Fruit fly (Drosophila melanogaster): ENCODE data around the gene CG43229.

CG43229 gene

DNA sequence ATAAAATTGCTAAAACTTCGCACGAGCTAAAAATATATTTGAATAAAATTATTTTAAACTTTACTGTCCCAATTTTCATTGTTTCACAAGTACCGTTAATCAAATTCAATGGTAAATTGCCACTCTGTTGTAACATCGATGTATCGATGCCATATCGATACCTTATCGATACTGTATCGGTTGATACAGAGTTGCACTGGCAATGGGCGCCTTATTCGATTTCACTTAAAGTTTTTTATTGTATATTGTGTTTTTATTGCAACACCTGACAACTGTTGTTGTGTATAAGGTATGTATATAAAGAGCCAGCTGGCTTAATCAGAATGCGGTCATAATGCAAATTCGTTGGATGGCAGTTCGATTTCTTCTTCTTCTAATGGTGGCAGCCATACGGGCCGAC is at the start of gene CG43229:
Gene CG43229, plus strand, starts transcription at position 246 of the 400 bp plus-strand sequence.
- no peak for TF ChIP-seq ttk (optimal IDR thresholded peaks at IDR 0.05)
- TF ChIP-seq insv (optimal IDR thresholded peaks at IDR 0.05), result no peak
- no peak for TF ChIP-seq Myc (optimal IDR thresholded peaks at IDR 0.05)
- TF ChIP-seq Sin3A (optimal IDR thresholded peaks at IDR 0.05), result no peak
- no peak for TF ChIP-seq psq (optimal IDR thresholded peaks at IDR 0.05)
- no peak for TF ChIP-seq h (optimal IDR thresholded peaks at IDR 0.05)

DNA sequence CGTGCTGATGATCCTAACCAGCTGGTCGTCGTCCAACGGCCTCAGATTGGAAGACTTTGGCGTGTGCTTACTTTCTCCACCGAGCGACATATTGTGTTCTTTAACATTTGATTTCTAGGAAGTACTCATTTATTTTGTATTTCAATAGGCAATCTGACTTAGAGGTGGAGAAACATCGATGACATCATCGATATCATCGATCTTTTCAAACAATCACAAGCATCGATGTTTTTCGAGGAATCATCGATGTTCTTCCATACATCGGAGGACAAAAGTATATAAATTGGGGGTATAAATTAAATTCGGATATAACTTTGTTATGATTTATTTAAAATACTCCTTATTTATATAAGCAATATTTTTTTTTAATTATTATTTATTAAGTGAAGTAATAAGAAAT is 48.0 kb upstream of the CG43229 start, which contains the start of gene Swt1:
Gene Swt1, minus strand, starts transcription at position 177 of the 400 bp plus-strand sequence.
- no peak for TF ChIP-seq Myc (optimal IDR thresholded peaks at IDR 0.05)
- no peak for TF ChIP-seq Sin3A (optimal IDR thresholded peaks at IDR 0.05)

DNA sequence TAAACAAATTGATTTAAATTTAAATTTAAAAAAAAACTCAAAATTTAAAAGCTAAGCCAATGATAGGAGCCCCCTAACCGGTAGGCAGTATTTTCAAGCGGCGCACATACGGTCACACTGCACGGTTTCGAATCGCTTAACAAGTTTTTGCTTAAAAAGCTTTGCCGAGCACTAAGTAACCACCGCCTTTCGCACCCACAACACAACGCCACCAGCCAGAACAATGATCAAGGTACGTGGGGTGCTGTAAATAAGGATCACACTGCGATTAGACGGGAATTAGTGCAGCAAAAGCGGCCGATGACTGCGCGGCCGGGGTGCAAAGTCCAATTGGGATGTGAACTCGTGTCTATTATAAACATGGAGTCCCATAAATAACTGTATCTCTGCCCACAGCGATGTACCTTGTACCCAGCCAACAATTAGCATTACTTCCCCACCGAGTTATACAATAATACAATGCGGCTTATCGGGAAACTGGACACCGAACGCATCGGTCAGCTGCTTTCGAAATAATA is 47.1 kb upstream of the CG43229 start, which contains the start of gene scu:
Gene scu, plus strand, starts transcription at position 101 of the 518 bp plus-strand sequence.
- TF ChIP-seq insv (optimal IDR thresholded peaks at IDR 0.05), result no peak
- TF ChIP-seq Sin3A (optimal IDR thresholded peaks at IDR 0.05), result no peak
- TF ChIP-seq ttk (optimal IDR thresholded peaks at IDR 0.05), result no peak
- TF ChIP-seq h (optimal IDR thresholded peaks at IDR 0.05), result no peak
- no peak for TF ChIP-seq Myc (optimal IDR thresholded peaks at IDR 0.05)
- no peak for TF ChIP-seq psq (optimal IDR thresholded peaks at IDR 0.05)

- no peak for TF ChIP-seq Sin3A (optimal IDR thresholded peaks at IDR 0.05)
- peak; percentile 94 for TF ChIP-seq ttk (optimal IDR thresholded peaks at IDR 0.05)
- no peak for TF ChIP-seq insv (optimal IDR thresholded peaks at IDR 0.05)
These were observed 46.2 kb upstream of the CG43229 start for dm6 chrX:18092126-18092525.

DNA sequence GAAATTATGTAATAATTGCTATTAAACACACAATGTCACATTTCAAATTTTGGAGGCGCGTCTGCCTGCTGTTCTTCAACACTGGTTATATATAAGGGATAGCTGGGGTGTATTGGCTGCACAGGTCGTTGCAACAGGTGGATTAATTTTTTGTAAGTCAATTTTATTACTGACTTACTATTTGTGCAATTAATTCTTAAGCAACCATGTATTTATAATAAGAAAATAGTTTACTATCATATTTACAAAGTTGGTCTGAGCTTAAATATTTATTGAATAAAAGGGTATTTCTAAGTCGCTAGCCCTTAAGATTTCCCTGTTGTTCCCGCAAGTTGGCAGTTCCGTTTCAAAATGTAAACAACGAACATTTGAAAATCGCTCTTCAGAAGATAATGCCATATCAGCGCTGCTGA is 45.5 kb upstream of the CG43229 start, which contains the start of gene RhoGAP16F:
Gene RhoGAP16F, plus strand, starts transcription at position 336 of the 413 bp plus-strand sequence.
- TF ChIP-seq Myc (optimal IDR thresholded peaks at IDR 0.05) (no peak), ttk (optimal IDR thresholded peaks at IDR 0.05) (no peak), psq (optimal IDR thresholded peaks at IDR 0.05) (no peak), insv (optimal IDR thresholded peaks at IDR 0.05) (no peak), Sin3A (optimal IDR thresholded peaks at IDR 0.05) (no peak), h (optimal IDR thresholded peaks at IDR 0.05) (no peak)

DNA sequence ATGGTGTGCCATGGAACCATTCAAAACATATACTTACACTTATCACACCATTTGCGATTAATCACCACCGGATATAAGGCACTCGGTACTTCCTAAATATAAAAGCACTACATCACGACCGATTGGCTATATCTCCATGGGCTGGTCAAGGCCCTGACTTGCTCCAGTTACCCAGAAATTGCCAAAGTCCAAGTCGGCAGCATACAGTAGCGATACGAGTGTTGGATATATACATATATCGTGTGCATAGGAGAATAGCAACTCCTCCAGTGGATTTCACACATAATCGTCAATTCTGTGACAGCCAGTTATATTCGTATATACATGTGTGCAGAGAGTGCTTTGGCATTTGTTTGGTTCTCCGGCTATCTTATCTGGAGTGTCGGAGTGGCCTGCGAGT is 44.2 kb upstream of the CG43229 start:
- TF ChIP-seq ttk (optimal IDR thresholded peaks at IDR 0.05) (no peak), Myc (optimal IDR thresholded peaks at IDR 0.05) (no peak), h (optimal IDR thresholded peaks at IDR 0.05) (no peak), psq (optimal IDR thresholded peaks at IDR 0.05) (no peak), Sin3A (optimal IDR thresholded peaks at IDR 0.05) (no peak), insv (optimal IDR thresholded peaks at IDR 0.05) (no peak)

DNA sequence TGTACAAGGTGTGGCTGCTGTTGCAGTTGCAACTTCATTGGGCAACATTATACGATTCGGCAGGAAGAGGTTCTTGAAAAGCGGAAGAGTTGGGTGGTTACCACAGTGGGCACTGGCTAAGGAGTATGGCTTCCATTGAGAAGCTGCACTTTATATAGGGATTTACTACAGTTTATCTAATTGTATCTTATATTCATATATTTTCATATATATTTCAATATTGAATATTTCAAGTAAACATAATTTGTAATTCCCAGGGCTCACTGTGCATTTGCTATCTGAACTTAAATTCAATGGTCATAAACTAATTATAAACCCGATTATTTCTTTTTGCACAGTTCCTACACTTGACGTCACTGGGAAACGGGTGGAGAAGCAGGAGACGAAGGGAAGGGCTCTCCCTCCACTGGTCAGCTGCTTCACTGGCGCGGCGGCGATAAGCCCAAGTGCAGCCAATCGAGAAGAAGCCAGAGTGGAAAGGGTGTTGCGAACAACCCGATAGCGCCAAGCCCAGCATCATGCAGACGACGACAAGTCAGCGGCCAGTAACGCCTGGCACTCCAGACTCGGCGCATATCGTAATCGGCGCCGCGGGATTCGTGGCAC is 43.5 kb upstream of the CG43229 start:
- TF ChIP-seq Myc (optimal IDR thresholded peaks at IDR 0.05), result no peak
- no peak for TF ChIP-seq insv (optimal IDR thresholded peaks at IDR 0.05)
- TF ChIP-seq ttk (optimal IDR thresholded peaks at IDR 0.05), result no peak
- TF ChIP-seq psq (optimal IDR thresholded peaks at IDR 0.05), result no peak
- no peak for TF ChIP-seq h (optimal IDR thresholded peaks at IDR 0.05)
- TF ChIP-seq Sin3A (optimal IDR thresholded peaks at IDR 0.05), result no peak

DNA sequence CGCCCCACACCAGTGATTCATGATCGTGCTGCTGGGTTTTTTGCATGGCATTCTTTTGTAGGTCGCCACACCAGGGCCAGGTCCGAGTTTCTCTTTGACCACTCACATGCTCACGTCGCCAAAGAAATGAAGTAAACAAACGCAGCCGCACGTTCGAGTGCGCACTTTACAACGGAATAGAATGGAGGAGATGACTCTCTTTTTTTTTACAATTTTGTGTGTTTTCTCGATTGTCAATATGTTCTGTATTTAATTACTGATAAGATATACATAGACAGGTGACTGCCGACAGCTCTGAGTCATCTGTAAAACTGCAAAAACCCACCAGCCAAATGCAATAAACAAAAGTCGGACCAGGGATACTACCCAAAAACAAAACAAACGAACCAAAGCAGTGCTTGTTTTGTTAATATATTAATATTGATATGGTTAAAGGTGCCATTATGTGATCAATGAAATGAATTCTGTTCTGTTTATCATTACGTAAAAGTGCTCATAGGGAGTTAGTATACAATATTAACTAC is 38.1 kb upstream of the CG43229 start:
- TF ChIP-seq ttk (optimal IDR thresholded peaks at IDR 0.05) (no peak), h (optimal IDR thresholded peaks at IDR 0.05) (no peak), Myc (optimal IDR thresholded peaks at IDR 0.05) (no peak), Sin3A (optimal IDR thresholded peaks at IDR 0.05) (no peak), insv (optimal IDR thresholded peaks at IDR 0.05) (no peak), psq (optimal IDR thresholded peaks at IDR 0.05) (no peak)

DNA sequence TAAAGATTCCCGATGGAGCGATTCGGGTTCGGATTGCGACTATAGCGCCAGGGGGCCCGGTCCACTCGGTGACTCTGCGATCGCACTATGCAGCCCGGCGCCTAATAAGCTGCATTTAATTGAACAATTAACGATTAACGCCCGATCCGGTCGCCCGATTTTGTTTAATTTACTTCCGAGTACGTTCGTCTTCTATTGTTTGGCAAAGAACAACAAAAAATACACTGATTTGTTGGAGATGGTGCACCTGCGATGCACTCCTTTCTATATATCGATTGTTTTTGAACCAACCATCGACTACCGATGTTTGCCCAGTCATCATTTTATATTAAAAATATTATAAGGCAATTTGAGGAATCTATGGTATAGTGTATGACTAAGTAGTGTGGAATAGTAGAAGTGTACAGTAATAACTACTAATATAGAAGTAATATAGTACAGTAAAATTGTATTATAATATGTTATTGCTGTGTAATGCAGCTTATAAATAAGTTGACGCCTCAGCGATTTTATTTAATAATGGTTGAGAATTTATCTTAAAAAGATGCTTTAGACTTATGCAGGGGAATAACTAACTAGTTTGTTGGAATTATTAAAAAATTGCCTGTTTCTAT is 37.1 kb upstream of the CG43229 start, which contains the start of gene Mvb12:
Gene Mvb12, minus strand, starts transcription at position 217 of the 614 bp plus-strand sequence.
- TF ChIP-seq h (optimal IDR thresholded peaks at IDR 0.05) (no peak), Sin3A (optimal IDR thresholded peaks at IDR 0.05) (no peak)

dm6 chrX:18101778-18102177 is 36.6 kb upstream of the CG43229 start, which contains the start of gene Taf8:
Gene Taf8 (plus strand): TSS chrX:18101970.
- TF ChIP-seq ttk (optimal IDR thresholded peaks at IDR 0.05), result no peak
- no peak for TF ChIP-seq psq (optimal IDR thresholded peaks at IDR 0.05)
- TF ChIP-seq Myc (optimal IDR thresholded peaks at IDR 0.05), result no peak
- no peak for TF ChIP-seq insv (optimal IDR thresholded peaks at IDR 0.05)
- no peak for TF ChIP-seq Sin3A (optimal IDR thresholded peaks at IDR 0.05)

DNA sequence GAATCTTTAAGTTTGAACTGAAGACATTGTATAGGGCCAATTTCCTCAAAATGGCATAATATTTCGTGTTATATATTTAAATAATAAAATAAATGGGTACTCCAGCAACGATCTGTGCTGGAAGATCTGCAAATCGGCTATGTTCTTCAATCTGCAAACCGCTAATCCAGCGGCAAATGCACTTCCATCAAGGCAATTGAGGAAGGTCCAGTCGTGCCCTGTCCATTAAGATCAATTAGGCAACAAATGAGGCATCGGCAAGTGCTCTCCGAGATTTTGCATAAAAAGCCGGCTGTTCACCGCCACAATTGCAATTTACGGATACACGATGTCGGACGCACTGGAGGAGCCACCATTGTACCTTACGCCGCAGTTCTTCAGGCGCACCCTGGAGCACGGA is 35.0 kb upstream of the CG43229 start, which contains the start of gene CG7135:
Gene CG7135, plus strand, starts transcription at position 301 of the 400 bp plus-strand sequence.
- TF ChIP-seq psq (optimal IDR thresholded peaks at IDR 0.05), result no peak
- TF ChIP-seq Myc (optimal IDR thresholded peaks at IDR 0.05), result no peak
- TF ChIP-seq Sin3A (optimal IDR thresholded peaks at IDR 0.05), result no peak
- no peak for TF ChIP-seq h (optimal IDR thresholded peaks at IDR 0.05)
- no peak for TF ChIP-seq ttk (optimal IDR thresholded peaks at IDR 0.05)
- TF ChIP-seq insv (optimal IDR thresholded peaks at IDR 0.05), result no peak

DNA sequence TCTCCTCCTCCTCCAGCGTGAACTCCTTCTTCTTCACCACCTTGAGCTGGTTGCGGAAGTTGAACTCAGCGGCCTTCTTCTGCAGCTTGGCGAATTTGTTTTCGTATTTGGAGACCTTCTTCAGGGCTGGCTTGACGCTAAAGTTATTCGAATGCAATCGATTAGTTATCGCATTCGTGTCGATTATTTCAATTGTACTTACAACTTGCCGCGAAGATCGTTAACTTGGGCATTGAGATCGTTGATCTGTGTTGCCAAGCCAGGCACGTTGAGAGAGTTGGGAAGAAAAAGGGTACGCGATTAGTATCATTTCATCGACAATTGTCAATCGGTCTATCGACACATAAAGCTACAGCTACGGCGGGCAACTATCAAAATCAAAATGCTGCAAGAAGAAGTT is 31.7 kb upstream of the CG43229 start:
- TF ChIP-seq psq (optimal IDR thresholded peaks at IDR 0.05), result no peak
- no peak for TF ChIP-seq insv (optimal IDR thresholded peaks at IDR 0.05)
- TF ChIP-seq ttk (optimal IDR thresholded peaks at IDR 0.05), result no peak
- no peak for TF ChIP-seq Sin3A (optimal IDR thresholded peaks at IDR 0.05)
- TF ChIP-seq h (optimal IDR thresholded peaks at IDR 0.05), result no peak
- no peak for TF ChIP-seq Myc (optimal IDR thresholded peaks at IDR 0.05)
